Worm (Caenorhabditis elegans) whole organism, early embryonic: ENCODE results near the gene F58D12.1.
"Not testable (repeated sequence)": the region's sequence is repeated elsewhere in the genome, so short reads cannot be mapped to it uniquely, and the experiment has no call there.

ENCODE experiments used
- B0310.2 ChIP-seq: sonication (generic microtip); optimal IDR thresholded peaks from 2 replicates; lab custom pipeline; 2016; ENCODE audit warnings: mild to moderate bottlenecking, missing genetic modification characterization, missing compliant biosample characterization
- F13C5.2 ChIP-seq: sonication (generic microtip); optimal IDR thresholded peaks from 2 replicates; lab custom pipeline; 2017; ENCODE audit warnings: mild to moderate bottlenecking, missing genetic modification characterization, inconsistent platforms, missing compliant biosample characterization
- ama-1 ChIP-seq: fragments of 150-350 bp; optimal IDR thresholded peaks from 2 replicates; lab custom pipeline; 2014
- ceh-13 ChIP-seq: fragments of 200-800 bp; sonication (Bioruptor generic); optimal IDR thresholded peaks from 2 replicates; lab custom pipeline; 2018; ENCODE audit warnings: mild to moderate bottlenecking, missing genetic modification characterization, missing compliant biosample characterization
- ceh-36 ChIP-seq: sonication (generic microtip); optimal IDR thresholded peaks from 2 replicates; lab custom pipeline; 2016; ENCODE audit warnings: missing genetic modification characterization, inconsistent platforms, missing compliant biosample characterization
- ets-7 ChIP-seq: sonication (generic microtip); optimal IDR thresholded peaks from 2 replicates; lab custom pipeline; 2016; ENCODE audit warnings: missing genotype, missing genetic modification characterization, missing compliant biosample characterization
- flt-1 ChIP-seq: fragments of 200-800 bp; sonication (Bioruptor generic); IDR thresholded peaks from 2 replicates; pipeline ENCODE4 v1.3.6; 2022; ENCODE audit warnings: missing genetic modification characterization, missing compliant biosample characterization
- hmbx-1 ChIP-seq: sonication (generic microtip); optimal IDR thresholded peaks from 2 replicates; lab custom pipeline; 2016; ENCODE audit warnings: mild to moderate bottlenecking, missing genetic modification characterization, missing compliant biosample characterization
- hnd-1 ChIP-seq: sonication (generic microtip); optimal IDR thresholded peaks from 2 replicates; lab custom pipeline; 2016; ENCODE audit warnings: missing genetic modification characterization, missing compliant biosample characterization
- pes-1 ChIP-seq: fragments of 200-800 bp; sonication (Bioruptor generic); IDR thresholded peaks from 2 replicates; pipeline ENCODE4 v1.3.6; 2022; ENCODE audit warnings: missing genetic modification reagents, missing genetic modification characterization, missing compliant biosample characterization
- scrt-1 ChIP-seq: fragments of 200-800 bp; sonication (Bioruptor generic); IDR thresholded peaks from 2 replicates; pipeline ENCODE4 v1.3.6; 2022; ENCODE audit warnings: missing genetic modification characterization, missing compliant biosample characterization
- tbx-11 ChIP-seq: fragments of 200-800 bp; sonication (Bioruptor generic); IDR thresholded peaks from 2 replicates; pipeline ENCODE4 v1.3.6; 2022; ENCODE audit warnings: missing genetic modification characterization, missing compliant biosample characterization
- tbx-37 ChIP-seq: fragments of 200-800 bp; sonication (Bioruptor generic); conservative IDR thresholded peaks from 2 replicates; pipeline ENCODE4 v1.3.6; 2022; ENCODE audit warnings: missing genetic modification reagents, missing genetic modification characterization, missing compliant biosample characterization

- not testable (repeated sequence) for TF ChIP-seq B0310.2 (tag; lab: Kevin White, UChicago); hmbx-1 (tag; lab: Kevin White, UChicago); ama-1 (lab: Kevin White, UChicago); ceh-13; F13C5.2 (tag; lab: Kevin White, UChicago); hnd-1; ceh-36 (tag; lab: Kevin White, UChicago)
- peak; percentile 53; the same call in 1 of the 2 replicates for TF ChIP-seq flt-1
- peak; percentile 87 for TF ChIP-seq tbx-37
- TF ChIP-seq tbx-11 (GFP tag; lab: Robert Waterston, UW): 0 out of 2 replicates have a peak, but pooled peaks have one; percentile 28
- TF ChIP-seq pes-1 (GFP tag; lab: Robert Waterston, UW): peak; percentile 76; the same call in 1 of the 2 replicates
- peak; percentile 35 for TF ChIP-seq ets-7 (tag; lab: Kevin White, UChicago)
- TF ChIP-seq scrt-1 (GFP tag; lab: Robert Waterston, UW): 0 out of 2 replicates have a peak, but pooled peaks have one; percentile 53
These were observed 5.7 kb downstream of the F58D12.1 start for ce11 chrV:14055097-14055496.
